Worm (Caenorhabditis elegans) whole organism, L3 larva: ENCODE measurements around the gene AC7.3.

ENCODE experiments used
- egl-27 ChIP-seq: sonication (generic microtip); optimal IDR thresholded peaks from 4 replicates; lab custom pipeline; 2017; ENCODE audit warnings: missing biosample characterization, missing genetic modification reagents, missing genetic modification characterization
- fos-1 ChIP-seq: fragments of 150-350 bp; optimal IDR thresholded peaks from 2 replicates; lab custom pipeline; 2014; ENCODE audit warnings: missing biosample characterization, missing genetic modification characterization
- nfya-1 ChIP-seq: sonication (generic microtip); optimal IDR thresholded peaks from 2 replicates; lab custom pipeline; 2017; ENCODE audit warnings: missing genetic modification characterization, mild to moderate bottlenecking, missing compliant biosample characterization, antibody characterized with exemption, moderate library complexity; ENCODE audit not compliant: insufficient read depth
- nhr-237 ChIP-seq: fragments of 150-350 bp; optimal IDR thresholded peaks from 2 replicates; lab custom pipeline; 2014; ENCODE audit warnings: missing biosample characterization, missing genetic modification characterization
- nhr-76 ChIP-seq: fragments of 150-350 bp; sonication (generic microtip); optimal IDR thresholded peaks from 5 replicates; lab custom pipeline; 2014; ENCODE audit warnings: missing biosample characterization, missing genetic modification characterization
- pha-4 ChIP-seq: fragments of 150-350 bp; optimal IDR thresholded peaks from 2 replicates; lab custom pipeline; 2014; ENCODE audit warnings: missing biosample characterization, missing genetic modification reagents, missing genetic modification characterization
- snpc-4 ChIP-seq: fragments of 150-350 bp; optimal IDR thresholded peaks from 2 replicates; lab custom pipeline; 2014; ENCODE audit warnings: missing biosample characterization, missing genetic modification characterization
- unc-62 ChIP-seq: fragments of 150-350 bp; sonication (generic microtip); optimal IDR thresholded peaks from 4 replicates; lab custom pipeline; 2014; ENCODE audit warnings: missing biosample characterization, missing genetic modification reagents, missing genetic modification characterization

DNA sequence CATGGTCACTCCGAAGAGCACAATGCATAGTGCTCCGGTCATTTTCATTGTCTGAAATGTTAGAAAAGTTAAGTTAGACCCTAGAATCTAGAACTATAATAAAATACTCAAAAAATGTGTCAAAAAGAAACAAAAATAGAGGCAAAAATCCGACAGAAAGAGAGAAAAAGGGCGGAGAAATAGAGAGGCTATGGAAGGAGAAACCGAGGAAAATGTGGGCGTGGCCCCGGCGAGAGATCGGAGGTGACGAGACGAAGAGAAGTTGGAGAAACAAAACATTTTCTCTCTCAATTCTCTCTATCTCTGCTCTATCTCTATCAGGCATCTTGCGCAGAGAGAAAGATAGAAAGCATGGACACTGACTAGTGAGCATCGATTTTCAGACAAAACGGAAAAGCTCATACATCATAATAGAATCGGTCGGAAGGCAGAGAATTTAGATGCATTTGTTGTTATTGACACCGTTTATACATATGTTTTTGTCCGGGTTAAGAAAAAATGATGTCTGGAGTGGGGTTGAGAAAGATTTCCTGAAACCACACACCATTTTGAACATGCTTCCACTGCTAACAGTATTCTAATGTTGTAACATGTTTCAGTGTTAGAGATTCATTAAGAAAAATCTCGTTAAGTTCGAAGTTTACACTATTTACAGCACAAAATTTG, 8.3 kb upstream of the AC7.3 start, which contains the start of gene C02B10.3:
- TF ChIP-seq unc-62 (GFP tag; lab: Kevin White, UChicago) (no peak), pha-4 (tag; lab: Kevin White, UChicago) (peak; percentile 22), fos-1 (tag; lab: Kevin White, UChicago) (no peak), snpc-4 (no peak), nhr-76 (tag; lab: Kevin White, UChicago) (no peak), nfya-1 (tag; lab: Kevin White, UChicago) (peak; percentile 72), nhr-237 (tag; lab: Kevin White, UChicago) (no peak), egl-27 (tag; lab: Kevin White, UChicago) (no peak)
